Fruit fly (Drosophila melanogaster): ENCODE measurements around the gene AhcyL2.

DNA sequence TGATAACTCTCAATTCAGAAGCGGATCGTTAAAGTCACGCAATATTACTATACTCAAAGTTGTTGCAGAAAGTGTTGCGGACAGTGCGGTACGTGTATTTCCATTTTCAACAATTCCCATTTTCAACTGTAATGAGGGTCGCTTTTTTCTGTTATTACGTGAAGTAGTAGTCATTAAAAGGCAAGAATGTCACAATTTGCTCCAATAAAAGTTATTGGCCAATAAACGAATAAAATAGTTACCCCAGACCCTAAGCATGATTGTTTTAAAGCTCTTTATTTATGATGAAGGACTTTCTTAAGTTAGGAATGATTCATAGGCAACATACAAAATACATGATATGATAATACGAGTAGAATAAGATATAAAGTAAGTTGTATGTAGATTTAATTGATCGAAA lies 25.4 kb upstream of the AhcyL2 start:
- TF ChIP-seq h (optimal IDR thresholded peaks at IDR 0.05) (no peak), psq (optimal IDR thresholded peaks at IDR 0.05) (no peak)

Data from Kc167 (cell line).